Fruit fly (Drosophila melanogaster): ENCODE measurements around the gene CG8191.

CG8191 gene

DNA sequence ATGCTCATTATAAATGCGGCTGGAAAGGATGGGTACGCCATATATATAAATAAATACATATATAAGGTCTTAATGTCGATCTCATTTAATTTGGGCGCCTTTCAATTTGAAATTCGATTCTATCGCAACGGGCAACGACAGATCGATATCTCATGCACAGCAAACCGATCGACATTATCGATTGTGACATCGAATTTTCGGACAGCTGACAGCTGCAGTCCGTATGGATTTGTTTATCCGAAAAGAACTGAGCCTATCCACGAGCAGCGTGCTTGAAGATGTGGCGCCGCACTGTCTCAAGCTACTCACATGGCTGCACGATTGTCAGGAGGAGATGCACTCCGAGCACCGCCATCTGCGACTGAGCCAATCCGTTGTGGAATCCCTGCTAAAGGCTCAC is at the start of gene CG8191:
CG8191 (plus strand) TSS at position 211 of the 400 bp plus-strand sequence.
- TF ChIP-seq Dll (optimal IDR thresholded peaks at IDR 0.05) (no peak), usp (GFP tag; optimal IDR thresholded peaks at IDR 0.05) (no peak)

DNA sequence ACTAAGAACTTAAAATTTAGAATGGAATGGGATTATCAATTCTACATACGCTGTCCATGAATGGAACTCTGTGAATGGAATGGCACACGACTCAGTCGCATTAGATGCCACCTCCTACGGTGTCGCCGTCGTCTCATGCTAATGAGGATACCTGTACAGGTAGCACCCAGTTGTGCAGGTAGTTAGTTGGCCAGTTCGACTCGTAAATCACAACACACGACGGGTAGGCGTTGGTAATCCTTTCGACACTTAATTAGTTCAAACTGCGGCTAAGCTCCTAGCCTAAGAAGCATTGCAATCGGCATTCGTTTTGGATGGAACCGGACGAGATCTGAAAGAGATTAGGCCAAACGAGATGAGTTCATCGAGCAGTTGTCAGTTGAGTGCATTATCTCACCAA is 47.6 kb upstream of the CG8191 start:
- TF ChIP-seq CG8478 (optimal IDR thresholded peaks at IDR 0.05), result no peak
- no peak for TF ChIP-seq psq (optimal IDR thresholded peaks at IDR 0.05)
- no peak for TF ChIP-seq EcR (GFP tag; optimal IDR thresholded peaks at IDR 0.05)
- no peak for TF ChIP-seq pan (optimal IDR thresholded peaks at IDR 0.05)
- TF ChIP-seq Dll (optimal IDR thresholded peaks at IDR 0.05), result no peak
- TF ChIP-seq usp (GFP tag; optimal IDR thresholded peaks at IDR 0.05), result no peak

- no peak for TF ChIP-seq CG8478 (optimal IDR thresholded peaks at IDR 0.05)
- no peak for TF ChIP-seq psq (optimal IDR thresholded peaks at IDR 0.05)
- TF ChIP-seq pan (optimal IDR thresholded peaks at IDR 0.05), result no peak
- TF ChIP-seq usp (GFP tag; optimal IDR thresholded peaks at IDR 0.05), result no peak
These were observed 43.2 kb upstream of the CG8191 start, which contains the start of gene CG15599 for dm6 chrX:15688757-15689156. Gene CG15599 (minus strand): TSS chrX:15688857.

DNA sequence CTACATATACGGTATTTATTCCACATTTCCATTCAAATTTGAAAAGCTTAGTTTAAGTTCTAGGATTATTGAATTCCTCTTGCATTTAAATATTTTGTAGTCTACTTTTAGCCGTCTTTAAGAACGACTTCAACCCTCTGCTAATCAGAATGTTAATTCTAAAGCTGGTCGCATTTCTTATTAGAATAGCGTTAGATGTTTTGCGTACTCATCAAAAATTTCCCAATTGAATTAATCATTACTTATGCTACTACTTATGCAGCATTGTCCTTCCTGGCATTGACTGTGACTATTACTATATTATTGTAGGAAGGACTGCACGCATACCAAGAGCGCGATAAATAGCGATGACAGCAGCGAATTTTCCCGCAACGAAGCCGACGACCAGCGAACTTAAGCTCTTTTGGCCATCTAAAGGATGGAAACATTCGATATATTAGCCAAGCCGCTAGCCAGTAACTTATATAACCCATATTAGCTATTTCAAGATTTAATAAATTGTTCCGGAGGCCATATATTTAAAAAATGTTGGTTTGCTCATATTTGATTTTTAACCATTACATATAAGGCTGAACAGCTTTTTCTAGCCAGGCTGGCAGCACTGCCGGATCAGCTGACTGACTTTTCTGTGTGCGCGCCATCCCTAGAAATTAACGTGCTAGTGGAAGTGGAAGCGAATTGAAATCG is 35.0 kb upstream of the CG8191 start, which contains the start of gene CG8128:
CG8128 (plus strand) TSS at position 641 of the 687 bp plus-strand sequence.
- TF ChIP-seq pan (optimal IDR thresholded peaks at IDR 0.05) (no peak), usp (GFP tag; optimal IDR thresholded peaks at IDR 0.05) (no peak), Dll (optimal IDR thresholded peaks at IDR 0.05) (no peak), EcR (GFP tag; optimal IDR thresholded peaks at IDR 0.05) (no peak), psq (optimal IDR thresholded peaks at IDR 0.05) (no peak), CG8478 (optimal IDR thresholded peaks at IDR 0.05) (no peak)

dm6 chrX:15697581-15698208 is 34.3 kb upstream of the CG8191 start:
- TF ChIP-seq psq (optimal IDR thresholded peaks at IDR 0.05) (no peak), pan (optimal IDR thresholded peaks at IDR 0.05) (no peak), CG8478 (optimal IDR thresholded peaks at IDR 0.05) (no peak), Dll (optimal IDR thresholded peaks at IDR 0.05) (no peak), usp (GFP tag; optimal IDR thresholded peaks at IDR 0.05) (no peak), EcR (GFP tag; optimal IDR thresholded peaks at IDR 0.05) (no peak)

DNA sequence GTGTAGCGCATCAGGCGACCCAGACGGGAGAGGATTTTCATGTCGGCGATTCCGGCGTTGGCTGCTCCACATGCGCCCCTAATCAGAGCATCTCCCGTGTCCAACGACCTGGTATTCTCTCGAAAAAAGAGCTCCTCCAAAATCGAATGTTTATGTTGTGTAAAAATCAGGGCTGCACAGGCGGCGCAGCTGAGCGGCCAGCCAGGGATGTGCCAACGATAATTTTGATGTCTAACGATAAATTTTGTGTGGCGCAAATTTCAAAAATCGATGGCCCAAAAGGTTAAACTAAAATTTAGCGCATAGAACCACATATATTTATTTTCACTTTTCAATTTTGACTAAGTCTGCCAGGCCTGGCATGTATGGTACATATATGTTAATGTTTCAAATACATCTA is 30.9 kb upstream of the CG8191 start, which contains the start of gene CG9240:
CG9240 (minus strand) TSS at position 213 of the 400 bp plus-strand sequence.
- no peak for TF ChIP-seq psq (optimal IDR thresholded peaks at IDR 0.05)
- TF ChIP-seq EcR (GFP tag; optimal IDR thresholded peaks at IDR 0.05), result no peak
- TF ChIP-seq Dll (optimal IDR thresholded peaks at IDR 0.05), result no peak
- TF ChIP-seq pan (optimal IDR thresholded peaks at IDR 0.05), result no peak
- no peak for TF ChIP-seq usp (GFP tag; optimal IDR thresholded peaks at IDR 0.05)
- no peak for TF ChIP-seq CG8478 (optimal IDR thresholded peaks at IDR 0.05)

DNA sequence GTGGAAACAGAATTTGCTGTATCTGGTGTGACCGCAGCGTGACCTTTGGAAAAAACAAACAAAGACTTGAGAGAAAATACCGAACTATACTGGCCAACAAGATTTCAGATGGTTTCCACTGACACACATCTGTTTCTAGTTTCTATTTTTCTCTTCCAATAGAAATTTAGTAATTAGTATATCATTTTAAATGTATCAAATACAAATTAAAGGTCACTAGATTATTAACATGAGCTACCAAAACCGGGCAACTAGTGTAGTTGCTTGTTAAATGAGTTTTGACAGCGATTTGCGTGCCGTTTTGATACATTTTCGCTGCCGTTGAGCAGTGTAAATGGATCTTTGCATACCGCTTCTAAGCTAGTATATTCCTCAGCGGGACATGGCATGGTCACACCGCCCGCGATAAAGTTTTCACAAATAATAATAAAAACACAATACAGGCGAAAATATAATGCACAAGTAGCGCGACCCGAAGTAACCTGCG is 28.2 kb upstream of the CG8191 start, which contains the start of the genes Pis and Hap40:
Pis (minus strand) TSS at position 51 of the 487 bp plus-strand sequence.
Hap40 (plus strand) TSS at position 406 of the 487 bp plus-strand sequence.
- TF ChIP-seq pan (optimal IDR thresholded peaks at IDR 0.05), result no peak

DNA sequence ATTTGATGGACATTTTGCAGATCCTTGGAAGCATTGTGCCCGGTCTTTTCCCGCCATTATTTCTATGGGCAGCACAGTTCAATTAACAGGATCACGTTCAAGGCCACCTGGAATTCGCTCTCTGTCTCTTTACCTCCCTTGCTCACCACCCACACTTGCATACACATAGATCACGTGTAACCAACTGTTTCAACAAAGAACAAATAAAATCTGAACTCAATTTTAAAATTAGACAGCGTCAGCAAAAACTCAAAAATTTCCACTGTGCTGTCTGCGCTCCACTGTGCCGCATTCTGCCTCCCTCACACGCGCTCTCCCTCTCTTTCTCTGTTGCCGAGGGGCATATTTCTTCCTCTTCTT is 22.4 kb upstream of the CG8191 start:
- TF ChIP-seq Dll (optimal IDR thresholded peaks at IDR 0.05) (no peak), psq (optimal IDR thresholded peaks at IDR 0.05) (no peak), EcR (GFP tag; optimal IDR thresholded peaks at IDR 0.05) (no peak), usp (GFP tag; optimal IDR thresholded peaks at IDR 0.05) (no peak), CG8478 (optimal IDR thresholded peaks at IDR 0.05) (no peak), pan (optimal IDR thresholded peaks at IDR 0.05) (no peak)

DNA sequence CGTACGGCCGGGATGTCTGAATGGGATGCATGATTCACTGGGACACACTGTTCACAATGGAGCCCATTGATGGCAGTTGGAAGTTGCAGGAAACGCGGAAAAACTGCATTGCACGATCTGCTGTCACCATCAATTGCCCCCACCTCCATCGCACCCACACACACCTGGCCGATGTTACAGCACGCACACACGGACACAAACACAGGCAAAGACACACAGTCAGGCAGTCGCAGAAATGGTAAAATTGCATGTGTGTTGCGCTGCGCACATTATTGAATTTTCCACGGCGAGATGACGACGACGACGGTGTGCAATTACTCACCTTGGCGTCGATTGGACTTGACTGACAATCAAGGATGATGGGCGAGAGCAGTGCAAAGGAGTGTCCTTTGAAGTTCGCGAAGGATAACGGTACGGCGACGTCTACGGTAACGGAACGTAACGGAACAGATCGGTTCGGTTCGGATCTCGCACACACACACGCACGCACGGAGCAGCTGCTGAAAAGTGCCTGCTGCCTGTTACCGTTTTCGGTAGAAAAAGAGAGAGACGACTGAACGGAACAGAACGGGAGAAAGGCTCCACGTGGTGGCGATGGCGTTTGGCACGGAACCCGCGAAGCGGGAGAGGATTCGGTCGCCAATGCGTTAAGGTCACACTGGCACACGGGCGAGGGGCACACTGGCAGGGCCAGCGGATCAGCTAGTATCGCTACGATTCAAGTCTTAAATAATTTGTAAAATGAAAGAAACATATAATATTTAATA is 21.8 kb upstream of the CG8191 start, which contains the start of the genes CG9281 and CG15601:
CG9281 (minus strand) TSS at position 556 of the 767 bp plus-strand sequence.
CG15601 (plus strand) TSS at position 664 of the 767 bp plus-strand sequence.
- TF ChIP-seq CG8478 (optimal IDR thresholded peaks at IDR 0.05), result peak; percentile 52
- no peak for TF ChIP-seq psq (optimal IDR thresholded peaks at IDR 0.05)
- no peak for TF ChIP-seq pan (optimal IDR thresholded peaks at IDR 0.05)

DNA sequence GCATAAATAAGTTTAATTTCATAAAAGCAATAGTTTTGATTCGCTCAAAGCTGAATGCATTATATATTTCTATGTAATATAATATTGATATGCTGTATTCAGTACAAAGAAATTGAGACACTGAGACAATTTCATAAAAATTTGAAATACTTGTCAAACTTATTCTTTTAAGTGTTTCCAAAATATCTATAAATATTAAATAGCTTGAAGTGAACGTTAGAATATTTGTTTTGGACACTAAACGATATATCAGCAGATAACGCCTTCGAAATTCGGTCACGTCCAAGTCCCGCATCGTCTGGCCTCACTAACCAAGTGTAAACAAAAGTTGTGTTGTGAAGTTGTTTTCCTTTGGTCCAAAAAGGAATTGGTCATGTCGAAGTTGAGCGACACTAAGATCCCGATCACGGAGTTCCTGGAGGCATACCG is 21.2 kb upstream of the CG8191 start:
- no peak for TF ChIP-seq Dll (optimal IDR thresholded peaks at IDR 0.05)
- no peak for TF ChIP-seq usp (GFP tag; optimal IDR thresholded peaks at IDR 0.05)
- TF ChIP-seq pan (optimal IDR thresholded peaks at IDR 0.05), result no peak
- no peak for TF ChIP-seq EcR (GFP tag; optimal IDR thresholded peaks at IDR 0.05)
- TF ChIP-seq psq (optimal IDR thresholded peaks at IDR 0.05), result no peak
- no peak for TF ChIP-seq CG8478 (optimal IDR thresholded peaks at IDR 0.05)

- TF ChIP-seq pan (optimal IDR thresholded peaks at IDR 0.05), result no peak
- TF ChIP-seq EcR (GFP tag; optimal IDR thresholded peaks at IDR 0.05), result no peak
- TF ChIP-seq psq (optimal IDR thresholded peaks at IDR 0.05), result no peak
- no peak for TF ChIP-seq Dll (optimal IDR thresholded peaks at IDR 0.05)
- no peak for TF ChIP-seq CG8478 (optimal IDR thresholded peaks at IDR 0.05)
- TF ChIP-seq usp (GFP tag; optimal IDR thresholded peaks at IDR 0.05), result no peak
These were observed 19.6 kb upstream of the CG8191 start, which contains the start of gene HUWE1 for dm6 chrX:15712409-15712808. Gene HUWE1 (plus strand): TSS chrX:15712628.

All from whole organism.